Worm (Caenorhabditis elegans): Measurements from ENCODE around the gene gfl-1.
A peak's percentile ranks its signal among the peaks of the same experiment; 100 is the strongest.

Gene gfl-1

ce11 chrIV:11504416-11504815 is 16.7 kb upstream of the gfl-1 start, which contains the start of gene twk-25:
twk-25 (plus strand) TSS chrIV:11504716.
- TF ChIP-seq cey-2 (tag; optimal IDR thresholded peaks at IDR 0.05; ENCODE audit: borderline replicate concordance, insufficient read depth) (no peak), nhr-41 (GFP tag; IDR thresholded peaks at IDR 0.05) (no peak), php-3 (GFP tag; IDR thresholded peaks at IDR 0.05) (no peak), spr-1 (tag; optimal IDR thresholded peaks at IDR 0.05) (no peak), pqm-1 (tag; optimal IDR thresholded peaks at IDR 0.05) (no peak), mdl-1 (tag; optimal IDR thresholded peaks at IDR 0.05) (no peak), aly-2 (tag; optimal IDR thresholded peaks at IDR 0.05) (no peak), nhr-6 (tag; optimal IDR thresholded peaks at IDR 0.05) (no peak), ceh-20 (GFP tag; IDR thresholded peaks at IDR 0.05) (no peak), nhr-237 (tag; optimal IDR thresholded peaks at IDR 0.05) (no peak)

- TF ChIP-seq nhr-11 (tag; optimal IDR thresholded peaks at IDR 0.05): no peak
These were observed 10.4 kb upstream of the gfl-1 start, which contains the start of gene M04B2.6 for ce11 chrIV:11510664-11511063. M04B2.6 (minus strand) TSS chrIV:11510764.

ce11 chrIV:11522225-11522952 is 1.3 kb downstream of the gfl-1 start:
- TF ChIP-seq ceh-44 (GFP tag; IDR thresholded peaks at IDR 0.05): no peak
- peak; percentile 13 for TF ChIP-seq ama-1 (optimal IDR thresholded peaks at IDR 0.05)
- peak; percentile 43 for TF ChIP-seq jun-1 (tag; optimal IDR thresholded peaks at IDR 0.05)
- no peak for TF ChIP-seq dmd-9 (GFP tag; IDR thresholded peaks at IDR 0.05)
- no peak for TF ChIP-seq set-16 (GFP tag; IDR thresholded peaks at IDR 0.05)
- no peak for TF ChIP-seq php-3 (GFP tag; IDR thresholded peaks at IDR 0.05)
- TF ChIP-seq daf-19 (GFP tag; conservative IDR thresholded peaks at IDR 0.05): 0 out of 2 replicates have a peak, but pooled peaks have one; percentile 15
- TF ChIP-seq lin-15B (tag; optimal IDR thresholded peaks at IDR 0.05): no peak
- TF ChIP-seq arid-1 (GFP tag; conservative IDR thresholded peaks at IDR 0.05): no peak
- TF ChIP-seq nhr-11 (tag; optimal IDR thresholded peaks at IDR 0.05): peak; percentile 56
- no peak for TF ChIP-seq zfp-2 (tag; optimal IDR thresholded peaks at IDR 0.05)
- no peak for TF ChIP-seq nhr-76 (tag; optimal IDR thresholded peaks at IDR 0.05)
- no peak for TF ChIP-seq daf-16 (GFP tag; optimal IDR thresholded peaks at IDR 0.05)
- peak; percentile 58 for TF ChIP-seq daf-16 (tag; optimal IDR thresholded peaks at IDR 0.05)
- TF ChIP-seq lin-39 (tag; optimal IDR thresholded peaks at IDR 0.05): no peak
- TF ChIP-seq ceh-82 (tag; optimal IDR thresholded peaks at IDR 0.05): no peak
- TF ChIP-seq snpc-4 (tag; optimal IDR thresholded peaks at IDR 0.05): no peak
- no peak for TF ChIP-seq F10B5.3 (tag; optimal IDR thresholded peaks at IDR 0.05)
- no peak for TF ChIP-seq nhr-41 (GFP tag; IDR thresholded peaks at IDR 0.05)
- TF ChIP-seq ces-1 (GFP tag; optimal IDR thresholded peaks at IDR 0.05): no peak
- TF ChIP-seq zip-11 (GFP tag; IDR thresholded peaks at IDR 0.05): no peak
- no peak for TF ChIP-seq nhr-25 (tag; optimal IDR thresholded peaks at IDR 0.05; ENCODE audit: borderline replicate concordance, insufficient read depth)
- TF ChIP-seq cey-2 (tag; optimal IDR thresholded peaks at IDR 0.05; ENCODE audit: borderline replicate concordance, insufficient read depth): no peak
- no peak; the same call in 1 of the 2 replicates for TF ChIP-seq pha-4 (GFP tag; IDR thresholded peaks at IDR 0.05)
- no peak for TF ChIP-seq pha-4 (tag; optimal IDR thresholded peaks at IDR 0.05)
- TF ChIP-seq zip-2 (tag; optimal IDR thresholded peaks at IDR 0.05): no peak
- TF ChIP-seq mxl-2 (GFP tag; conservative IDR thresholded peaks at IDR 0.05): no peak
- no peak for TF ChIP-seq skn-1 (tag; optimal IDR thresholded peaks at IDR 0.05)
- peak; percentile 43 for TF ChIP-seq hmg-1.1 (GFP tag; IDR thresholded peaks at IDR 0.05)
- no peak for TF ChIP-seq ctbp-1 (GFP tag; IDR thresholded peaks at IDR 0.05)
- peak; percentile 13 for TF ChIP-seq fkh-10 (GFP tag; optimal IDR thresholded peaks at IDR 0.05)
- TF ChIP-seq snpc-1.2 (GFP tag; IDR thresholded peaks at IDR 0.05): no peak
- peak in 1 of 2 experiments; percentile 28 for TF ChIP-seq hif-1 (tag; optimal IDR thresholded peaks at IDR 0.05)
- TF ChIP-seq lir-3 (tag; optimal IDR thresholded peaks at IDR 0.05): no peak
- TF ChIP-seq T20F7.1 (GFP tag; optimal IDR thresholded peaks at IDR 0.05): peak; percentile 88
- peak; percentile 61 for TF ChIP-seq nhr-102 (tag; optimal IDR thresholded peaks at IDR 0.05)
- TF ChIP-seq lin-38 (GFP tag; IDR thresholded peaks at IDR 0.05): peak; percentile 18
- TF ChIP-seq pqm-1 (tag; optimal IDR thresholded peaks at IDR 0.05): no peak
- TF ChIP-seq spr-1 (tag; optimal IDR thresholded peaks at IDR 0.05): no peak
- no peak for TF ChIP-seq F49E8.2 (tag; optimal IDR thresholded peaks at IDR 0.05; ENCODE audit: borderline replicate concordance)

All from whole organism, L4 larva.